Fruit fly (Drosophila melanogaster): ENCODE data around the gene CG7179.

Gene CG7179

DNA sequence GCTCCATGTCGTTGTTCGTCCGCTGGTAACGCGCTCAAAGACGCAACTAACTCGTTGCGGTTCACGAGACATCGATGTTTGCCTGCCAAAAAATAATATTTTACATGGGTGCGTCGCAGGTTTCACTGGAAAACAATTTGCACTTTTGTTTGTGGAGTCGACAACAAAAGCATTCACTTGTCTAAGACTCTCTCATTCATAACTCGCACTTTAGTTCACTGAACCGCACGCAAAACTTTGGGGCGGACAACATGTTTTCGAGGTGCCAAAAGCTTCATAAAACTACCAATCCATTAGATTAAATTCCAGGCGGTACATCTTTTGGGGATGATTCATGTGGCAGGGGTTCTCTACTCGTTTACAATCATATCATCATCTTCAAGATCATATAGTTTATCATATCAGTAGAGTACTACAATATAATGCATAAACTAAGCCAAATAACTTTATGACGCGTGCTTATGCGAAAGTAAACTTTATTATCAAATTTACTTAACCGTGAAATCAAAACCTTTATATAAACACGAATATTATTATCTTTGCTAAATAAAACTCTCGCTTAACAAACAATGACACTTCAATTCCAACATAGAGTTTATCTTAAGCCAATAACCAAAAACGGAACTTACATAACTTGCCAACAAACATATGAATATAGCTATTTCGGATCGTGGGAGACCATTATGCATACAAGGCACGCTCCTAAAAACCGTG is at the start of gene CG7179:
TSS of gene CG7179 (minus strand) at position 51 of the 714 bp plus-strand sequence.
- TF ChIP-seq fru (GFP tag; optimal IDR thresholded peaks at IDR 0.05) = no peak
- no peak for TF ChIP-seq lola (GFP tag; optimal IDR thresholded peaks at IDR 0.05)
- TF ChIP-seq ey (GFP tag; optimal IDR thresholded peaks at IDR 0.05) = no peak
- no peak for TF ChIP-seq tai (GFP tag; optimal IDR thresholded peaks at IDR 0.05)

DNA sequence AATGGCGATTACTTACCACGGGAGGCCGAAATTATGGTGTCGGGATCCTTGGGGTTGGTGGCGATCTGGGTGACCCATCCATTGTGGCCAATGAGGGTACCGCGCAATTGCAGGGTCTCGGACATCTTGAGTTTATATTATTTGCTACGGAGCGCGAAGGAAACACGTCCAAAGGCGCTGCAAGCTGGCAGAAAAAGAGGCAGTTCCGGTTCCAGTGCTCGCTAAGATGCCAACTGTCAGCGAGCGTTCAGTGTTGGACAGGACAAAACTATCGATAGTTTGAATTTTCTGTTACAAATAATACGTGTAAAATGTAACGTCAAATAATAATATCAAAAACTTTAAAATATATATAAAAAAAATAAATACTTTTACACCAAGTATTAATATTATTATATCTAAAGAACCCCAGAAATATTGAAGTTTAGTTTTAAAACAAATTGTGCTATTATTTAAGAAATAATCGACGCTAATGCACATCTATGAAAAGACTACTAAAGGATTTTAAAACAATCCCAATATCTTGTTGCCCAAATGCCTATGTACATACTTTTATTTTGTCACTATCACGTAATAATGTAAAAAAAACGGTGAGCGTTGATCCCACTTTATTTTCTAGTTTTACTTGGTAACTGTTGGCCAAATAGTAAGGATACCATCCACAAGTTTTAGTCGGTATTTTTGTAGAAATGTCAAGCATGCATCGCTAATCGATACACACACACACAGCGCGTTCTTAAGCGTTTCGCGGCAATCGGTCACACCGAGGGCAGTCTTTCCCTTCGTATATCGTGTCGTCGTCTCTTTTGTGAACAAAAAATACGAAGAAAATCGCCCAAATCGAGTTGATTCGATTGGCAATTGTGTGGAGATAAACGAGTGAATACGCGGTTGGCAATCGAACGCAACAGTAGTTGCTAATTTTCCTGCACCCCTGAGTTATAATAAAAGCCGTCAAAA is 49.5 kb upstream of the CG7179 start, which contains the start of the genes Rack1 and mts:
TSS of gene Rack1 (minus strand) at position 271 of the 960 bp plus-strand sequence.
TSS of gene mts (plus strand) at position 606 of the 960 bp plus-strand sequence.
- TF ChIP-seq lola (GFP tag; optimal IDR thresholded peaks at IDR 0.05) (no peak), Sp1 (GFP tag; optimal IDR thresholded peaks at IDR 0.05) (peak; percentile 85), CrebA (GFP tag; optimal IDR thresholded peaks at IDR 0.05; ENCODE audit: borderline replicate concordance) (no peak), CG32264 (GFP tag; optimal IDR thresholded peaks at IDR 0.05) (peak; percentile 26), Vsx2 (GFP tag; optimal IDR thresholded peaks at IDR 0.05; ENCODE audit: partially characterized antibody) (no peak), CG9705 (GFP tag; optimal IDR thresholded peaks at IDR 0.05) (peak; percentile 83), Rel (GFP tag; optimal IDR thresholded peaks at IDR 0.05) (no peak), Rel (tag; optimal IDR thresholded peaks at IDR 0.05) (peak; percentile 62), sage (GFP tag; optimal IDR thresholded peaks at IDR 0.05) (peak; percentile 71), HLH106 (tag; optimal IDR thresholded peaks at IDR 0.05) (peak; percentile 79), brk (GFP tag; optimal IDR thresholded peaks at IDR 0.05) (peak; percentile 67), woc (GFP tag; optimal IDR thresholded peaks at IDR 0.05) (peak; percentile 34), h (GFP tag; optimal IDR thresholded peaks at IDR 0.05) (peak; percentile 81), OdsH (GFP tag; optimal IDR thresholded peaks at IDR 0.05) (peak; percentile 72), Hr78 (GFP tag; optimal IDR thresholded peaks at IDR 0.05) (no peak), GATAd (GFP tag; optimal IDR thresholded peaks at IDR 0.05) (no peak), br (GFP tag; optimal IDR thresholded peaks at IDR 0.05) (peak; percentile 80), N (GFP tag; optimal IDR thresholded peaks at IDR 0.05) (no peak), ey (GFP tag; optimal IDR thresholded peaks at IDR 0.05) (peak; percentile 38), Mio (GFP tag; optimal IDR thresholded peaks at IDR 0.05) (peak; percentile 74), sv (GFP tag; optimal IDR thresholded peaks at IDR 0.05) (peak; percentile 71), Abd-B (GFP tag; optimal IDR thresholded peaks at IDR 0.05) (no peak), Dif (GFP tag; optimal IDR thresholded peaks at IDR 0.05; ENCODE audit: partially characterized antibody) (peak; percentile 68), rgr (GFP tag; optimal IDR thresholded peaks at IDR 0.05) (peak; percentile 92), tai (GFP tag; optimal IDR thresholded peaks at IDR 0.05) (no peak), Myc (optimal IDR thresholded peaks at IDR 0.05) (peak; percentile 50), jim (GFP tag; optimal IDR thresholded peaks at IDR 0.05) (no peak), foxo (GFP tag; optimal IDR thresholded peaks at IDR 0.05) (peak in 1 of 2 experiments; percentile 65), fru (GFP tag; optimal IDR thresholded peaks at IDR 0.05) (peak; percentile 67), dsf (GFP tag; optimal IDR thresholded peaks at IDR 0.05; ENCODE audit: borderline replicate concordance) (peak; percentile 29), Dfd (GFP tag; optimal IDR thresholded peaks at IDR 0.05) (no peak), pan (optimal IDR thresholded peaks at IDR 0.05) (no peak), dl (GFP tag; optimal IDR thresholded peaks at IDR 0.05; ENCODE audit: insufficient read depth in 1 of 2, partially characterized antibody in 2 of 2) (no peak), dmrt93B (GFP tag; optimal IDR thresholded peaks at IDR 0.05) (peak; percentile 83), Hr83 (GFP tag; optimal IDR thresholded peaks at IDR 0.05; ENCODE audit: poor library complexity, severe bottlenecking) (peak; percentile 98), Jra (GFP tag; optimal IDR thresholded peaks at IDR 0.05) (peak; percentile 79), usp (GFP tag; optimal IDR thresholded peaks at IDR 0.05) (no peak), psq (GFP tag; optimal IDR thresholded peaks at IDR 0.05) (peak; percentile 61), Hnf4 (GFP tag; optimal IDR thresholded peaks at IDR 0.05) (peak; percentile 89)
